Worm (Caenorhabditis elegans) whole organism, L3 larva: ENCODE results near the gene T22F7.3.

Experiments used
- R02D3.7 ChIP-seq: fragments of 150-350 bp; optimal IDR thresholded peaks from 2 replicates; lab custom pipeline; 2014; ENCODE audit warnings: missing biosample characterization, missing genetic modification characterization
- ZK546.5 ChIP-seq: sonication (generic microtip); optimal IDR thresholded peaks from 2 replicates; lab custom pipeline; 2017; ENCODE audit warnings: missing biosample characterization, missing genetic modification characterization
- aly-2 ChIP-seq: fragments of 150-350 bp; optimal IDR thresholded peaks from 2 replicates; lab custom pipeline; 2014; ENCODE audit warnings: missing biosample characterization, missing genetic modification characterization
- ama-1 ChIP-seq: fragments of 150-350 bp; optimal IDR thresholded peaks from 2 replicates; lab custom pipeline; 2018
- ceh-16 ChIP-seq: sonication (generic microtip); optimal IDR thresholded peaks from 2 replicates; lab custom pipeline; 2017; ENCODE audit warnings: missing biosample characterization, missing genetic modification characterization
- ceh-28 ChIP-seq: fragments of 150-350 bp; optimal IDR thresholded peaks from 2 replicates; lab custom pipeline; 2014; ENCODE audit warnings: missing biosample characterization, missing genetic modification reagents, missing genetic modification characterization
- ceh-82 ChIP-seq: fragments of 150-350 bp; optimal IDR thresholded peaks from 2 replicates; lab custom pipeline; 2014; ENCODE audit warnings: missing biosample characterization, missing genetic modification characterization
- ceh-9 ChIP-seq: sonication (generic microtip); optimal IDR thresholded peaks from 2 replicates; lab custom pipeline; 2018; ENCODE audit warnings: missing biosample characterization, missing genetic modification characterization
- daf-12 ChIP-seq: fragments of 150-350 bp; optimal IDR thresholded peaks from 2 replicates; lab custom pipeline; 2014; ENCODE audit warnings: missing biosample characterization, missing genetic modification reagents, missing genetic modification characterization
- egl-5 ChIP-seq: fragments of 150-350 bp; optimal IDR thresholded peaks from 2 replicates; lab custom pipeline; 2017; ENCODE audit warnings: missing biosample characterization, missing genetic modification reagents, missing genetic modification characterization, inconsistent platforms
- elt-2 ChIP-seq: sonication (generic microtip); optimal IDR thresholded peaks from 2 replicates; lab custom pipeline; 2016; ENCODE audit warnings: missing genetic modification reagents, mild to moderate bottlenecking, missing genetic modification characterization, missing compliant biosample characterization
- eor-1 ChIP-seq, 2 experiments: fragments of 150-350 bp; optimal IDR thresholded peaks; 2 replicates each; lab custom pipeline; 2014 to 2018; ENCODE audit warnings: missing biosample characterization in 2 of 2, missing genetic modification characterization in 2 of 2
- fkh-10 ChIP-seq: sonication (generic microtip); optimal IDR thresholded peaks from 2 replicates; lab custom pipeline; 2017; ENCODE audit warnings: missing biosample characterization, missing genetic modification reagents, missing genetic modification characterization
- lin-15B ChIP-seq: fragments of 150-350 bp; optimal IDR thresholded peaks from 2 replicates; lab custom pipeline; 2014; ENCODE audit warnings: missing biosample characterization, missing genetic modification characterization
- lin-39 ChIP-seq: fragments of 150-350 bp; optimal IDR thresholded peaks from 2 replicates; lab custom pipeline; 2018; ENCODE audit warnings: missing biosample characterization, missing genetic modification reagents, missing genetic modification characterization
- lsy-12 ChIP-seq: sonication (generic microtip); optimal IDR thresholded peaks from 2 replicates; lab custom pipeline; 2016; ENCODE audit warnings: mild to moderate bottlenecking, missing genetic modification characterization, missing compliant biosample characterization
- nfya-1 ChIP-seq: sonication (generic microtip); optimal IDR thresholded peaks from 2 replicates; lab custom pipeline; 2017; ENCODE audit warnings: missing genetic modification characterization, mild to moderate bottlenecking, missing compliant biosample characterization, antibody characterized with exemption, moderate library complexity; ENCODE audit not compliant: insufficient read depth
- nhr-11 ChIP-seq: fragments of 150-350 bp; optimal IDR thresholded peaks from 2 replicates; lab custom pipeline; 2014; ENCODE audit warnings: missing biosample characterization, missing genetic modification characterization
- nhr-12 ChIP-seq: fragments of 150-350 bp; optimal IDR thresholded peaks from 2 replicates; lab custom pipeline; 2014; ENCODE audit warnings: missing biosample characterization, missing genetic modification characterization
- nhr-77 ChIP-seq: fragments of 150-350 bp; optimal IDR thresholded peaks from 2 replicates; lab custom pipeline; 2014; ENCODE audit warnings: missing biosample characterization, missing genetic modification characterization
- pha-4 ChIP-seq: fragments of 150-350 bp; optimal IDR thresholded peaks from 2 replicates; lab custom pipeline; 2014; ENCODE audit warnings: missing biosample characterization, missing genetic modification reagents, missing genetic modification characterization
- sea-2 ChIP-seq: fragments of 150-350 bp; sonication (generic microtip); optimal IDR thresholded peaks from 4 replicates; lab custom pipeline; 2014; ENCODE audit warnings: missing biosample characterization, missing genetic modification reagents, missing genetic modification characterization
- skn-1 ChIP-seq: fragments of 150-350 bp; optimal IDR thresholded peaks from 2 replicates; lab custom pipeline; 2014; ENCODE audit warnings: missing biosample characterization, missing genetic modification characterization
- snpc-4 ChIP-seq: fragments of 150-350 bp; optimal IDR thresholded peaks from 2 replicates; lab custom pipeline; 2014; ENCODE audit warnings: missing biosample characterization, missing genetic modification characterization
- tbx-2 ChIP-seq: sonication (generic microtip); optimal IDR thresholded peaks from 2 replicates; lab custom pipeline; 2016; ENCODE audit warnings: mild to moderate bottlenecking, missing genetic modification characterization, missing compliant biosample characterization
- unc-39 ChIP-seq: sonication (generic microtip); optimal IDR thresholded peaks from 4 replicates; lab custom pipeline; 2017; ENCODE audit warnings: missing biosample characterization, missing genetic modification characterization
- unc-62 ChIP-seq: fragments of 150-350 bp; sonication (generic microtip); optimal IDR thresholded peaks from 4 replicates; lab custom pipeline; 2014; ENCODE audit warnings: missing biosample characterization, missing genetic modification reagents, missing genetic modification characterization
- zag-1 ChIP-seq: fragments of 150-350 bp; optimal IDR thresholded peaks from 2 replicates; lab custom pipeline; 2014; ENCODE audit warnings: missing biosample characterization, missing genetic modification characterization
- ztf-4 ChIP-seq: fragments of 150-350 bp; optimal IDR thresholded peaks from 2 replicates; lab custom pipeline; 2014; ENCODE audit warnings: missing biosample characterization, missing genetic modification characterization

The T22F7.3 gene

DNA sequence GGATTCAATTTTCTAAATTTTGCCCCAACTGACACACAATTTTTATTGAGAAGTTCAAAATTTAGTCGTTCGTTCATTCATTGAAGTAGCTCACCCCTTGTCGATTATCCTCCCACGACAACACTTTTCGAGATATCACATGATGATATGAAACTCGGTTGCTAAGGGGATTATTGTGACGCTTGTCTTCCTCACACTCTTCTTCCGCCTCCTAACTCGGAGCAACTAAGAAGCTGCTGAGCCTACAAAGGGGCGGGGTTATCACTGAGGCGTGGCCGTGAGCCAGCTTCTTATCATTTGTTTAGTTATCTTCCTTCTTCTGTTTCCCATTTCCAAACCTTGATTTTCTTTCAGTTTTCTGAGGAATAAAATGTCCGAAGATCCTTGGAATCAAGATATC lies 40.3 kb downstream of the T22F7.3 start, which contains the start of gene F10C5.3:
F10C5.3 (plus strand) TSS at position 313 of the 400 bp plus-strand sequence.
- TF ChIP-seq nhr-11 (tag; lab: Kevin White, UChicago) (peak; percentile 8), pha-4 (tag; lab: Kevin White, UChicago) (no peak)

DNA sequence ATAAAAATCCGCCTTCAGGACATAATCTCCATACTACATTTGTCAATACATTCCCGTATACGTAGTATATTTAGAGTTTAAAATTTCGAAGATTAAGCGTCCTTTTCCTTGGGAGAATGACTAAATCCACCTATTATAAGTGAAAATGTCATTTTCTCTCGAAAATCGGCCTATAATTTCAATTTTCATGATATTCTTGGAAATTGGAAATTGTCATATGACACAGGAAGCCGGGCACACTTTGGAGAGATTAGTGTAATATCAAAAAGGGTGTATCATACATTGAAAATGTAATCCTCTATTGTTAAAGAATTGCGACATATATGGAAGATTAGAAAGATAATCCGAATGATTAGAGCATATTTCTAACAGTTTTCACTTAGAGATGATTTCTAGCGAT lies 41.1 kb downstream of the T22F7.3 start:
- peak; percentile 32 for TF ChIP-seq nhr-11 (tag; lab: Kevin White, UChicago)
- TF ChIP-seq daf-12 (tag; lab: Kevin White, UChicago) = no peak
- TF ChIP-seq fkh-10 (GFP tag; lab: Kevin White, UChicago) = peak; percentile 9

DNA sequence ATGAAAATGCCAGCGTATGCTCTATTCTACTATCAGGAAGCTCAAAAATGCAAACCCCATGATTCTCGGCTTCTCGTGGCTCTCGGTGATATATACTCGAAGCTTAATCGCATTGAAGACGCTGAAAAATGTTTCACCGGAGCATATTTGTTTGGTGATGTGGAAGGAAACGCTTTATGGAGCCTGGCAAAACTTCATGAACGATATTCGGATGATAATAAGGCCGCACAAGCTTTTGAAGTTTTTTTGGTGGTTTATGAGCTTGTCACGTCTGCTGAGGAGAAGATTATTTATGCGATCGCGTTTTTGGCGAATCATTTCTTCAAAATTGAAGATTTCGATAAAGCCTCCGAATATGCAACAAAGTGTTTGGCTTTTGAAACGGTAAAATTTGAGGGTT lies 42.6 kb downstream of the T22F7.3 start:
- TF ChIP-seq ztf-4 (tag; lab: Kevin White, UChicago) (no peak), nhr-12 (tag; lab: Kevin White, UChicago) (no peak), ceh-28 (tag; lab: Kevin White, UChicago) (no peak), sea-2 (GFP tag; lab: Kevin White, UChicago) (no peak), unc-39 (tag; lab: Kevin White, UChicago) (no peak), egl-5 (tag; lab: Kevin White, UChicago) (no peak), zag-1 (tag; lab: Kevin White, UChicago) (no peak), nhr-77 (no peak), lsy-12 (no peak), ceh-9 (tag; lab: Kevin White, UChicago) (no peak), nhr-11 (tag; lab: Kevin White, UChicago) (no peak), pha-4 (tag; lab: Kevin White, UChicago) (no peak), lin-15B (no peak), ZK546.5 (no peak), eor-1 (tag; optimal IDR thresholded peaks at IDR 0.05; lab: Kevin White, UChicago) (no peak)

DNA sequence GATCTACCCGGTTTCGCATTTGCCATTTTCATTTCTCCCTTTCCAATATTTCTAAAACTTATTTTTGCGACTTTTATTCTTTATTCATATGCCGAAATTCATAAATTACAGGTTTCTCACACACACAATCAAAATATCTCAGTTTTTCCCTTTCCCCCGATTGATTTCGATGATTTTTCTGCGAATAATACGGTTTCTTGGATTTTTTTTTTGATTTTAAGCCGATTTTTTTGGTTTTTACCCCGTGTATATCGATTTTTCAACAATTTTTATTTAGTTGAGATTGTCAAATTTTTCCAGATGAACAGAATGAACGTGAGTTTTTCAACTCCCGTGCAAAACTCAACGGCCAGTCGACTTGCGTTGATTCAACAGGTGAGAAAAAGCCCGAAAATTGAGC lies 48.7 kb downstream of the T22F7.3 start, which contains the start of gene mat-3:
mat-3 (plus strand) TSS at position 301 of the 400 bp plus-strand sequence.
- TF ChIP-seq tbx-2 (tag; lab: Kevin White, UChicago) = no peak
- no peak for TF ChIP-seq pha-4 (tag; lab: Kevin White, UChicago)
- no peak for TF ChIP-seq ama-1 (lab: Kevin White, UChicago)
- no peak for TF ChIP-seq aly-2 (tag; lab: Kevin White, UChicago)
- TF ChIP-seq ceh-82 = no peak
- TF ChIP-seq lin-15B = no peak
- TF ChIP-seq elt-2 (tag; lab: Kevin White, UChicago) = no peak
- no peak for TF ChIP-seq snpc-4 (tag; lab: Kevin White, UChicago)
- TF ChIP-seq unc-62 (GFP tag; lab: Kevin White, UChicago) = no peak
- no peak for TF ChIP-seq zag-1 (tag; lab: Kevin White, UChicago)
- TF ChIP-seq nfya-1 (tag; lab: Kevin White, UChicago) = no peak
- TF ChIP-seq ceh-28 (tag; lab: Kevin White, UChicago) = no peak
- TF ChIP-seq R02D3.7 = no peak
- TF ChIP-seq skn-1 (tag; lab: Kevin White, UChicago) = no peak
- no peak for TF ChIP-seq ceh-16

DNA sequence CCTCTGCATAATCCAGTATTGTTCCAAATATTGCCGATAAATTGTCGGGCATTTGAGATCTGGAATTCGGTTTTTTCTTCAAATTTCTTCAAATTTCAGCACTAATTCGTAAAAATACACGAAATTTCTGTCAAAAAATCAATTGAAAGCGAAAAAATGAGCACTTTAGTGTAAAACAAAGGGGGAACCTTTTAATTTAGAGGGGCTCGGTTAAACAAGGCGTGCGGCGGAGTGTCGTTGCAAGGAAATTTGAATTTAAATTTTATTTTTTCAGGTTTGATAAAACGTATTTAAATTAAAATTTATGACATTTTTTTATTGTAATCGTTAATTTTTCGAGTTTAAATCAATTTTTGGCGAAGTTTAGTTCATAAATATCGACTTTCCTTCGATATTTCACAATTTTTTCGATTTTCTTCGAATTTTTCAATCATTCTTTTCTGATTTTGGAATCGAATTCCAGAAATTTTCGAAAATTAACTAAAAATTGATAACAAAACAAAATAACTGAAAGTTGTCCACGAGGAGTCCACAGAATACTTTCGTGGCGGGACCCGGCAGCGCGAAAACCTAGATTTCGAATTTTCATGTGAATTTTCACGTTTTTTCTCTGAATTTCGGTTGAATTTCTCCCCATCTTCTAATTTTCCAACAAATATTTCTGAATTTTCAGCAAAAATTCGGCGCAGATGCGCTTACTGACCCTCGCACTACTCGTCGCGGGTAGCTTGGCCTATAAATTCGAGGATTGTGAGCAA lies 52.0 kb downstream of the T22F7.3 start, which contains the start of the genes magu-1 and nemp-1:
magu-1 (minus strand) TSS at position 59 of the 758 bp plus-strand sequence.
nemp-1 (plus strand) TSS at position 674 of the 758 bp plus-strand sequence.
- TF ChIP-seq pha-4 (tag; lab: Kevin White, UChicago) (peak; percentile 8), lin-39 (tag; lab: Kevin White, UChicago) (no peak), lin-15B (peak; percentile 17)
